Worm (Caenorhabditis elegans): Measurements from ENCODE around the gene ZK180.8.

Gene ZK180.8

ce11 chrIV:4470885-4471772 is 40.4 kb downstream of the ZK180.8 start:
- TF ChIP-seq hpl-2 (GFP tag; optimal IDR thresholded peaks at IDR 0.05) (no peak), nhr-19 (GFP tag; conservative IDR thresholded peaks at IDR 0.05) (peak; percentile 34), C16A3.4 (tag; optimal IDR thresholded peaks at IDR 0.05) (peak; percentile 54), swsn-7 (tag; optimal IDR thresholded peaks at IDR 0.05) (peak; percentile 19), elt-3 (tag; optimal IDR thresholded peaks at IDR 0.05) (peak in 1 of 6 experiments; percentile 33), zag-1 (tag; optimal IDR thresholded peaks at IDR 0.05) (no peak), lin-14 (GFP tag; optimal IDR thresholded peaks at IDR 0.05) (peak; percentile 55), ceh-88 (GFP tag; IDR thresholded peaks at IDR 0.05) (peak; percentile 43; the same call in 1 of the 2 replicates), fos-1 (tag; optimal IDR thresholded peaks at IDR 0.05) (no peak), tbx-2 (tag; optimal IDR thresholded peaks at IDR 0.05) (peak; percentile 11), dsc-1 (tag; optimal IDR thresholded peaks at IDR 0.05) (peak; percentile 25), sox-4 (tag; optimal IDR thresholded peaks at IDR 0.05) (no peak), nhr-47 (tag; optimal IDR thresholded peaks at IDR 0.05) (peak; percentile 11), mef-2 (tag; optimal IDR thresholded peaks at IDR 0.05) (peak; percentile 21), jun-1 (tag; optimal IDR thresholded peaks at IDR 0.05) (no peak), snu-23 (GFP tag; optimal IDR thresholded peaks at IDR 0.05) (peak; percentile 37), vab-15 (tag; optimal IDR thresholded peaks at IDR 0.05) (peak; percentile 41), lin-13 (GFP tag; optimal IDR thresholded peaks at IDR 0.05) (peak; percentile 3), nhr-71 (tag; optimal IDR thresholded peaks at IDR 0.05) (peak; percentile 47), ceh-63 (GFP tag; optimal IDR thresholded peaks at IDR 0.05) (no peak), dpl-1 (GFP tag; optimal IDR thresholded peaks at IDR 0.05) (peak; percentile 57 to 75 (median 65)), nhr-85 (tag) (peak; percentile 47), sptf-1 (tag; optimal IDR thresholded peaks at IDR 0.05) (no peak), nhr-20 (tag; optimal IDR thresholded peaks at IDR 0.05) (peak; percentile 9), rnt-1 (tag; optimal IDR thresholded peaks at IDR 0.05) (peak; percentile 50), ceh-90 (tag; optimal IDR thresholded peaks at IDR 0.05) (no peak), aha-1 (tag; optimal IDR thresholded peaks at IDR 0.05) (no peak), blmp-1 (tag; optimal IDR thresholded peaks at IDR 0.05) (peak; percentile 6), unc-86 (tag; optimal IDR thresholded peaks at IDR 0.05) (peak; percentile 21), Y116A8C.19 (tag; optimal IDR thresholded peaks at IDR 0.05; ENCODE audit: borderline replicate concordance) (no peak), elt-2 (tag; optimal IDR thresholded peaks at IDR 0.05) (no peak), hlh-17 (GFP tag; optimal IDR thresholded peaks at IDR 0.05; ENCODE audit: borderline replicate concordance) (no peak), ztf-11 (tag; optimal IDR thresholded peaks at IDR 0.05) (peak in 1 of 2 experiments; percentile 38), lin-39 (tag; optimal IDR thresholded peaks at IDR 0.05) (no peak), efl-3 (GFP tag; optimal IDR thresholded peaks at IDR 0.05) (no peak), efl-1 (optimal IDR thresholded peaks at IDR 0.05) (peak; percentile 57 to 77), efl-1 (GFP tag; optimal IDR thresholded peaks at IDR 0.05 in 1 of 2) (peak; percentile 78 to 97), C34B4.2 (tag; optimal IDR thresholded peaks at IDR 0.05) (no peak), zip-4 (GFP tag; optimal IDR thresholded peaks at IDR 0.05) (peak; percentile 21), sup-37 (GFP tag; optimal IDR thresholded peaks at IDR 0.05) (no peak), nhr-90 (tag; optimal IDR thresholded peaks at IDR 0.05; ENCODE audit: poor library complexity) (no peak), pqm-1 (tag; optimal IDR thresholded peaks at IDR 0.05) (no peak), mdl-1 (tag; optimal IDR thresholded peaks at IDR 0.05) (peak in 1 of 2 experiments; percentile 86), lsy-2 (tag; optimal IDR thresholded peaks at IDR 0.05) (peak; percentile 17 to 35), ceh-82 (tag; optimal IDR thresholded peaks at IDR 0.05) (peak in 2 of 3 experiments; percentile 14 to 23), aly-2 (tag; optimal IDR thresholded peaks at IDR 0.05) (no peak), mep-1 (tag; optimal IDR thresholded peaks at IDR 0.05) (no peak), lin-35 (GFP tag; optimal IDR thresholded peaks at IDR 0.05) (peak; percentile 59 to 81), mab-9 (GFP tag; IDR thresholded peaks at IDR 0.05) (0 out of 2 replicates have a peak, but pooled peaks have one; percentile 33), fkh-8 (tag; optimal IDR thresholded peaks at IDR 0.05) (peak; percentile 42)
